Worm (Caenorhabditis elegans) whole organism, L3 larva: ENCODE data around the gene sdz-26.

ENCODE experiments used
- ZK546.5 ChIP-seq: sonication (generic microtip); optimal IDR thresholded peaks from 2 replicates; lab custom pipeline; 2017; ENCODE audit warnings: missing biosample characterization, missing genetic modification characterization
- ama-1 ChIP-seq: fragments of 150-350 bp; optimal IDR thresholded peaks from 2 replicates; lab custom pipeline; 2018
- ceh-9 ChIP-seq: sonication (generic microtip); optimal IDR thresholded peaks from 2 replicates; lab custom pipeline; 2018; ENCODE audit warnings: missing biosample characterization, missing genetic modification characterization
- egl-5 ChIP-seq: fragments of 150-350 bp; optimal IDR thresholded peaks from 2 replicates; lab custom pipeline; 2017; ENCODE audit warnings: missing biosample characterization, missing genetic modification reagents, missing genetic modification characterization, inconsistent platforms
- elt-2 ChIP-seq: sonication (generic microtip); optimal IDR thresholded peaks from 2 replicates; lab custom pipeline; 2016; ENCODE audit warnings: missing genetic modification reagents, mild to moderate bottlenecking, missing genetic modification characterization, missing compliant biosample characterization
- elt-3 ChIP-seq, 3 experiments: fragments of 150-350 bp in 1 of 3; sonication (generic microtip) in 2 of 3; optimal IDR thresholded peaks; 2 replicates in 2 of 3; 4 replicates in 1 of 3; lab custom pipeline; 2014 to 2017; ENCODE audit warnings: missing biosample characterization in 3 of 3, missing genetic modification characterization in 3 of 3
- eor-1 ChIP-seq, 2 experiments: fragments of 150-350 bp; optimal IDR thresholded peaks; 2 replicates each; lab custom pipeline; 2014 to 2018; ENCODE audit warnings: missing biosample characterization in 2 of 2, missing genetic modification characterization in 2 of 2
- fkh-10 ChIP-seq: sonication (generic microtip); optimal IDR thresholded peaks from 2 replicates; lab custom pipeline; 2017; ENCODE audit warnings: missing biosample characterization, missing genetic modification reagents, missing genetic modification characterization
- hmg-11 ChIP-seq: sonication (generic microtip); optimal IDR thresholded peaks from 2 replicates; lab custom pipeline; 2016; ENCODE audit warnings: missing genetic modification characterization, missing compliant biosample characterization
- jun-1 ChIP-seq: fragments of 150-350 bp; optimal IDR thresholded peaks from 2 replicates; lab custom pipeline; 2014; ENCODE audit warnings: missing biosample characterization, missing genetic modification reagents, missing genetic modification characterization
- lin-15B ChIP-seq: fragments of 150-350 bp; optimal IDR thresholded peaks from 2 replicates; lab custom pipeline; 2014; ENCODE audit warnings: missing biosample characterization, missing genetic modification characterization
- lsy-12 ChIP-seq: sonication (generic microtip); optimal IDR thresholded peaks from 2 replicates; lab custom pipeline; 2016; ENCODE audit warnings: mild to moderate bottlenecking, missing genetic modification characterization, missing compliant biosample characterization
- mdl-1 ChIP-seq: fragments of 150-350 bp; optimal IDR thresholded peaks from 2 replicates; lab custom pipeline; 2014; ENCODE audit warnings: missing biosample characterization, missing genetic modification characterization
- nhr-23 ChIP-seq: fragments of 150-350 bp; optimal IDR thresholded peaks from 2 replicates; lab custom pipeline; 2014; ENCODE audit warnings: missing biosample characterization, missing genetic modification reagents, missing genetic modification characterization
- nhr-237 ChIP-seq: fragments of 150-350 bp; optimal IDR thresholded peaks from 2 replicates; lab custom pipeline; 2014; ENCODE audit warnings: missing biosample characterization, missing genetic modification characterization
- nhr-25 ChIP-seq: sonication (generic microtip); optimal IDR thresholded peaks from 2 replicates; lab custom pipeline; 2017; ENCODE audit warnings: missing biosample characterization, missing genetic modification characterization
- nhr-28 ChIP-seq: fragments of 150-350 bp; optimal IDR thresholded peaks from 2 replicates; lab custom pipeline; 2014; ENCODE audit warnings: missing biosample characterization, missing genetic modification characterization
- nhr-67 ChIP-seq: fragments of 150-350 bp; optimal IDR thresholded peaks from 2 replicates; lab custom pipeline; 2014; ENCODE audit warnings: missing biosample characterization, missing genetic modification characterization
- nhr-76 ChIP-seq: fragments of 150-350 bp; sonication (generic microtip); optimal IDR thresholded peaks from 5 replicates; lab custom pipeline; 2014; ENCODE audit warnings: missing biosample characterization, missing genetic modification characterization
- nhr-77 ChIP-seq: fragments of 150-350 bp; optimal IDR thresholded peaks from 2 replicates; lab custom pipeline; 2014; ENCODE audit warnings: missing biosample characterization, missing genetic modification characterization
- pha-4 ChIP-seq: fragments of 150-350 bp; optimal IDR thresholded peaks from 2 replicates; lab custom pipeline; 2014; ENCODE audit warnings: missing biosample characterization, missing genetic modification reagents, missing genetic modification characterization
- pqm-1 ChIP-seq: fragments of 150-350 bp; optimal IDR thresholded peaks from 2 replicates; lab custom pipeline; 2017; ENCODE audit warnings: missing biosample characterization, missing genetic modification characterization, inconsistent platforms
- sea-2 ChIP-seq: fragments of 150-350 bp; sonication (generic microtip); optimal IDR thresholded peaks from 4 replicates; lab custom pipeline; 2014; ENCODE audit warnings: missing biosample characterization, missing genetic modification reagents, missing genetic modification characterization
- skn-1 ChIP-seq: fragments of 150-350 bp; optimal IDR thresholded peaks from 2 replicates; lab custom pipeline; 2014; ENCODE audit warnings: missing biosample characterization, missing genetic modification characterization
- snpc-4 ChIP-seq: fragments of 150-350 bp; optimal IDR thresholded peaks from 2 replicates; lab custom pipeline; 2014; ENCODE audit warnings: missing biosample characterization, missing genetic modification characterization
- tbx-2 ChIP-seq: sonication (generic microtip); optimal IDR thresholded peaks from 2 replicates; lab custom pipeline; 2016; ENCODE audit warnings: mild to moderate bottlenecking, missing genetic modification characterization, missing compliant biosample characterization
- unc-39 ChIP-seq: sonication (generic microtip); optimal IDR thresholded peaks from 4 replicates; lab custom pipeline; 2017; ENCODE audit warnings: missing biosample characterization, missing genetic modification characterization
- unc-62 ChIP-seq: fragments of 150-350 bp; sonication (generic microtip); optimal IDR thresholded peaks from 4 replicates; lab custom pipeline; 2014; ENCODE audit warnings: missing biosample characterization, missing genetic modification reagents, missing genetic modification characterization
- zag-1 ChIP-seq: fragments of 150-350 bp; optimal IDR thresholded peaks from 2 replicates; lab custom pipeline; 2014; ENCODE audit warnings: missing biosample characterization, missing genetic modification characterization
- ztf-11 ChIP-seq: fragments of 150-350 bp; optimal IDR thresholded peaks from 2 replicates; lab custom pipeline; 2014; ENCODE audit warnings: missing biosample characterization, missing genetic modification characterization
- ztf-4 ChIP-seq: fragments of 150-350 bp; optimal IDR thresholded peaks from 2 replicates; lab custom pipeline; 2014; ENCODE audit warnings: missing biosample characterization, missing genetic modification characterization

Gene sdz-26

DNA sequence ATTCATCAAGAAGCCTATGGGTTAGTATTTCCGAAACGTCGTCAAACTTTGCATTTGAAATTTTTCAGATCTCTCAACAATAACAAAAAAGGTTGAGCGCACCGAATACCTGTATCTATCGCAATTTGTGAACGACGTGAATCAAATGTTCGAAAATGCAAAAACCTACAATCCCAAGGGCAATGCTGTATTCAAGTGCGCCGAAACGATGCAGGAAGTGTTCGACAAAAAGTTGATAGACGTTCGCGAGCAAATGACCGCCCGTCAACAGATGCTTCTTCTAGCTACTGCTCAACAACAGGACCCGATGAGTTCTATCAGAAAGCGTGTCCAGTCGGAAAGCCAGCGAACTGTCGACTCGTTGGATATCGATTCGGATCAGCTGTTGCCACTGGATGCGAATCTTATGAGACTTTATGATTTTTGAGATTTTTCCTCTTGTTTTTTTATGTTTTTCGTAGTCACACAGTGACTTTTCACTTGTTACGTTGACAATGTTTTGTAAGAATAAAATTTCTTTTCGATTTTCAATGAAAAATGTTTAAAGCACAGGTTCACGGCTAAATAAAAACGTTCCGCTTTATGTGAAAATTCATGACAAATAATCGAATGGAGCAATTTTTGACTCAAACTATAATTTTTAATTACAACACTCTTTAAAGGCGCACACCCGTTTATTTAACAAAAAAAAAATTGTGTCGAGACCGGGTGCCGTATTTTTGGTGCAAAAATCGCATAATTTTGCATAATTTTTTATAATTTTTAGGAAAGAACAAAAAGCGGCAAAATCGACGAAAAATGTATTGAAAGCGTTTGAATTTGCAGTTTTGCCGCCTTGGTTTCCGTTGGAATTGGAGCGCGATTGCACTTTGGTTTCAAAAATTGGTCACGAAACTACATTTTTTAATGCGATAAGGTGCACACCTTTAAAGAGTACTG is 26.1 kb downstream of the sdz-26 start (continued):
- no peak for TF ChIP-seq fkh-10 (GFP tag; lab: Kevin White, UChicago)
- TF ChIP-seq lsy-12 = no peak
- TF ChIP-seq nhr-237 = no peak
- peak; percentile 22 for TF ChIP-seq snpc-4
- no peak for TF ChIP-seq ceh-9 (tag; lab: Kevin White, UChicago)
- TF ChIP-seq nhr-67 (tag; lab: Kevin White, UChicago) = no peak
- no peak for TF ChIP-seq egl-5 (tag; lab: Kevin White, UChicago)
- peak in 1 of 3 experiments; percentile 62 for TF ChIP-seq elt-3 (tag; optimal IDR thresholded peaks at IDR 0.05; lab: Kevin White, UChicago)
- no peak for TF ChIP-seq lin-15B (tag; lab: Kevin White, UChicago)
- TF ChIP-seq zag-1 = no peak
- no peak for TF ChIP-seq eor-1 (tag; optimal IDR thresholded peaks at IDR 0.05; lab: Kevin White, UChicago)
- no peak for TF ChIP-seq unc-62 (GFP tag; lab: Kevin White, UChicago)
- TF ChIP-seq jun-1 = no peak
- TF ChIP-seq pha-4 = peak; percentile 37
- TF ChIP-seq mdl-1 (tag; lab: Kevin White, UChicago) = no peak
- no peak for TF ChIP-seq sea-2 (GFP tag; lab: Kevin White, UChicago)

DNA sequence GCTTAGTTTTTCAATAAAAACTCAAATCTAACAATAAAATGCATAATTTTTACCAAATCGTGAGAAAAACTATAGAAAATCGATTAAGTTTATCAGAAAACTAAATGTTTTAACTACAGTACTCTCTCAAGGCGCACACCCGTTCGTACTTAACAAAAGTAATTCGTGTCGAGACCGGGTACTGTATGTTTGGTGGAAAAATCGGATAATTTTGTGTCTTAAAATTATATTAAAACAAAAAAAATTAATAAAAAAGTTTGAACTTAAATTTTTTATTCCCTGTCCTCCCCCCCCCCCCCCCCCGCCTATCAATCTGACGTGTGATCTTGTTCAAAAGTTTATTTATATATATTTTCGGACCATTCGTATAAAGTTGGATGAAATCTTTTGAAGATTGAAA is 26.8 kb downstream of the sdz-26 start, which contains the start of gene F26H11.4:
Gene F26H11.4 (plus strand): TSS at position 301 of the 400 bp plus-strand sequence.
- no peak for TF ChIP-seq elt-3 (tag; optimal IDR thresholded peaks at IDR 0.05; lab: Kevin White, UChicago)
- no peak for TF ChIP-seq skn-1
- no peak for TF ChIP-seq nhr-76 (tag; lab: Kevin White, UChicago)
- TF ChIP-seq nhr-28 (tag; lab: Kevin White, UChicago) = no peak
- no peak for TF ChIP-seq nhr-25 (tag; lab: Kevin White, UChicago)
- no peak for TF ChIP-seq jun-1
- TF ChIP-seq ceh-9 (tag; lab: Kevin White, UChicago) = no peak
- TF ChIP-seq ama-1 = no peak
- no peak for TF ChIP-seq tbx-2 (tag; lab: Kevin White, UChicago)
- no peak for TF ChIP-seq sea-2 (GFP tag; lab: Kevin White, UChicago)
- TF ChIP-seq eor-1 (tag; optimal IDR thresholded peaks at IDR 0.05; lab: Kevin White, UChicago) = no peak
- TF ChIP-seq snpc-4 = no peak
- TF ChIP-seq unc-39 (tag; lab: Kevin White, UChicago) = no peak

DNA sequence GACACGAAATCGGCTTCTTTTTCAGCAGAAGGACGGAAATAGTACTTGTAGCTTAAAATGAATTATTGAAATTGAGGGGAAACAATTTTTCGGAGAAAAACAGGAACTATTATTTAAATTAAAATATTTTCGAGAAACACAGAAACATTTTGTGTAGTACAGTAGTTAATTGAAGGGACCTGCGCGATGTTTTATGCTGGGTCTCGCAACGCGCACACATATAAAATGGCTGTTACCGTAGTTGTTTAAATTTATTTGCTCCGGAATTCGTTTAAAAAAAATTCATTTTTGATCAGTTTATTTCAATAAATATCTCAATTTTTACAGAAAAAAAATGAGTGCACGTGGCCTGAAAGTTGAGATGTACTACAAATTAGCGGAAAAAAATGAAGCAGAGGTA is 29.2 kb downstream of the sdz-26 start, which contains the start of gene dsb-2:
Gene dsb-2 (plus strand): TSS at position 328 of the 400 bp plus-strand sequence.
- TF ChIP-seq nhr-23 (tag; lab: Kevin White, UChicago) = no peak
- TF ChIP-seq pqm-1 = no peak
- TF ChIP-seq hmg-11 (tag; lab: Kevin White, UChicago) = no peak
- TF ChIP-seq, all 47 proteins: peak for 0

DNA sequence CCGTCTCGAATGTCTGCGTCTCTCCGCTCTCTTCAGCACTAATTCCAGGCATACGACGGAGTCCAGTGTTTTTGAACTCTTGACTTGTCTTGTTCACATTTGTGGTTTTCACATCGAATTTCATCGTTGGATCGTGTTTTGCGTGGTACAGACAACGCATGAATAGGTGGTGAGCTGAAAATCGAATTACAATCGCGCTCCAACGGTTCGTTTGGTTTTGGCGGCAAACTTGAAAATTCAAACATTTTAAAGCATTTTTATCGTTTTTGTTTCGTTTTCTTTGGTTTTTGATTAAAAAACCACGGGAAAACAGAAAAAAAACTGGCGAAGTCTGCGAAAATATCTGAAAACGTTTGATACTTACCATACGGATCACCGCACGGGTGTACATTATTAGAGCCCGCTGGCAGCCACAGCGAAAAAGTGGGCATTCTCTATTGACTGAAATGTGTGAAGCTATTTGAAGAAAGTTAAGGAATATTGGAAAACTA is 31.5 kb downstream of the sdz-26 start, which contains the start of gene exl-1:
Gene exl-1 (minus strand): TSS at position 441 of the 491 bp plus-strand sequence.
- TF ChIP-seq ztf-4 (tag; lab: Kevin White, UChicago) (no peak), nhr-77 (tag; lab: Kevin White, UChicago) (no peak), egl-5 (tag; lab: Kevin White, UChicago) (no peak), ZK546.5 (tag; lab: Kevin White, UChicago) (no peak), ztf-11 (tag; lab: Kevin White, UChicago) (no peak), mdl-1 (tag; lab: Kevin White, UChicago) (no peak)
- TF ChIP-seq, all 47 proteins: peak for 0

DNA sequence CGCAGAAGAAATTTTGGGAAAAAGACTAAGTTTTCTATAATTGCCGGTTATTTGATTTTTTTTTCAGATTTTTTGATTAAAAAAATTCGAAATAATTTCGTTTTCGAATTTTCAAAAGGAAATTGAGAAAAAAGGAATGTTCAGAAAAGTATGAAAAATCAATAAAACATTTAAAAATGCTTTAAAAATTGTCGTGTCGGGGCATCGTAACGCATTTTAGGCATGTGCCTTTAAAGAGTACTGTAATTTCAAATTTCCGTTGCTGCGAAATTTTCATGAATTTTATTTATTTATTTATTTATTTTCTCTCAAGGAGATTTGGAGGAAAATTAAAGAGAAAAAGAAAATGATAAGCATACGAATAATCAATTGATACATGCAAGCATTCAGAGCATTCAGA is 32.2 kb downstream of the sdz-26 start:
- no peak for TF ChIP-seq ZK546.5 (tag; lab: Kevin White, UChicago)

DNA sequence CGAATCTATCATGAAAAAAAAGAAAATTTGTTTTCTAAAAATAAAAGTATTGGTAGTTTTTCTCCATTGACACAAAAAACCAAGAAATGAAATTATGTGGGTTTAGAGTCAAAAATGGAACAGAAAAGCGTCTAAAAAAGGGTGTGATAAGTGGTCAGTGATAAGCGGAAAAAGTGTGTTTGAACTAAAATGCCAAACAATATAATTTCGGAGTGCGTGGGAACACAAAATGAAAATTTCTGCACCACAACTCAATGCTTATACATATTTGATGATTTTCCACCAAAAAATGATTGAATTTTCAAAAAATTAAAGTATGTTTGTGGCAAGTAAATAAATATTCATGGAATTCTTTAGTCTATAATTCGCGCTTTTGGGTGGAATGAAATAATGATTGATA is 33.9 kb downstream of the sdz-26 start:
- no peak for TF ChIP-seq snpc-4
- peak; percentile 34 for TF ChIP-seq elt-2 (tag; lab: Kevin White, UChicago)
